Worm (Caenorhabditis elegans) whole organism, late embryonic: ENCODE data around the gene clec-231.
A peak's percentile ranks its signal among the peaks of the same experiment; 100 is the strongest.
"Not testable (repeated sequence)": the region's sequence is repeated elsewhere in the genome, so short reads cannot be mapped to it uniquely, and the experiment has no call there.

Experiments used
- C38D4.7 ChIP-seq: fragments of 200-800 bp; sonication (Bioruptor generic); optimal IDR thresholded peaks from 2 replicates; lab custom pipeline; 2018; ENCODE audit warnings: mild to moderate bottlenecking, missing genetic modification characterization, moderate library complexity, missing compliant biosample characterization
- K02D7.2 ChIP-seq: sonication (generic microtip); optimal IDR thresholded peaks from 2 replicates; lab custom pipeline; 2017; ENCODE audit warnings: mild to moderate bottlenecking, missing genetic modification characterization, missing compliant biosample characterization
- K09A11.1 ChIP-seq: sonication (generic microtip); optimal IDR thresholded peaks from 2 replicates; lab custom pipeline; 2017; ENCODE audit warnings: antibody characterized with exemption, mild to moderate bottlenecking, missing genetic modification characterization, missing compliant biosample characterization; ENCODE audit not compliant: insufficient read depth
- T23F11.4 ChIP-seq: fragments of 200-800 bp; sonication (Bioruptor generic); optimal IDR thresholded peaks from 2 replicates; lab custom pipeline; 2018; ENCODE audit warnings: mild to moderate bottlenecking, missing genetic modification characterization, missing compliant biosample characterization
- Y22D7AL.16 ChIP-seq: sonication (generic microtip); optimal IDR thresholded peaks from 2 replicates; lab custom pipeline; 2016; ENCODE audit warnings: missing genetic modification characterization, missing compliant biosample characterization
- ama-1 ChIP-seq: fragments of 150-350 bp; optimal IDR thresholded peaks from 2 replicates; lab custom pipeline; 2014
- ceh-14 ChIP-seq: sonication (generic microtip); optimal IDR thresholded peaks from 2 replicates; lab custom pipeline; 2016; ENCODE audit warnings: missing genotype, missing genetic modification characterization, missing compliant biosample characterization
- ceh-18 ChIP-seq: sonication (generic microtip); optimal IDR thresholded peaks from 2 replicates; lab custom pipeline; 2016; ENCODE audit warnings: missing genetic modification characterization, missing compliant biosample characterization
- ceh-24 ChIP-seq: sonication (generic microtip); optimal IDR thresholded peaks from 2 replicates; lab custom pipeline; 2016; ENCODE audit warnings: mild to moderate bottlenecking, missing genetic modification characterization, missing compliant biosample characterization
- ceh-30 ChIP-seq: fragments of 150-350 bp; optimal IDR thresholded peaks from 2 replicates; lab custom pipeline; 2014; ENCODE audit warnings: missing biosample characterization, missing genetic modification characterization
- ceh-6 ChIP-seq: fragments of 200-800 bp; sonication (Bioruptor generic); optimal IDR thresholded peaks from 2 replicates; lab custom pipeline; 2018; ENCODE audit warnings: mild to moderate bottlenecking, missing genetic modification characterization, missing compliant biosample characterization
- ceh-9 ChIP-seq: sonication (generic microtip); optimal IDR thresholded peaks from 2 replicates; lab custom pipeline; 2016; ENCODE audit warnings: mild to moderate bottlenecking, missing genetic modification characterization, inconsistent platforms, missing compliant biosample characterization
- dmd-4 ChIP-seq: sonication (generic microtip); optimal IDR thresholded peaks from 2 replicates; lab custom pipeline; 2016; ENCODE audit warnings: borderline replicate concordance, missing genetic modification characterization, missing compliant biosample characterization
- elt-2 ChIP-seq: sonication (generic microtip); optimal IDR thresholded peaks from 2 replicates; lab custom pipeline; 2016; ENCODE audit warnings: missing genetic modification reagents, missing genetic modification characterization, missing compliant biosample characterization
- eyg-1 ChIP-seq: sonication (generic microtip); optimal IDR thresholded peaks from 2 replicates; lab custom pipeline; 2016; ENCODE audit warnings: missing genotype, missing genetic modification characterization, missing compliant biosample characterization
- fax-1 ChIP-seq: sonication (generic microtip); optimal IDR thresholded peaks from 2 replicates; lab custom pipeline; 2016; ENCODE audit warnings: missing genotype, missing genetic modification characterization, missing compliant biosample characterization
- hlh-13 ChIP-seq: fragments of 200-800 bp; sonication (Bioruptor generic); optimal IDR thresholded peaks from 2 replicates; lab custom pipeline; 2018; ENCODE audit warnings: mild to moderate bottlenecking, missing genetic modification characterization, missing compliant biosample characterization
- hlh-30 ChIP-seq: sonication (generic microtip); optimal IDR thresholded peaks from 2 replicates; lab custom pipeline; 2017; ENCODE audit warnings: antibody characterized with exemption, missing genetic modification characterization, missing compliant biosample characterization; ENCODE audit not compliant: insufficient read depth
- hlh-6 ChIP-seq: sonication (generic microtip); optimal IDR thresholded peaks from 2 replicates; lab custom pipeline; 2016; ENCODE audit warnings: missing genotype, missing genetic modification characterization, missing compliant biosample characterization
- lim-6 ChIP-seq: sonication (generic microtip); optimal IDR thresholded peaks from 2 replicates; lab custom pipeline; 2016; ENCODE audit warnings: missing genetic modification characterization, missing compliant biosample characterization
- madf-2 ChIP-seq: sonication (generic microtip); optimal IDR thresholded peaks from 2 replicates; lab custom pipeline; 2017; ENCODE audit warnings: missing genetic modification characterization, missing compliant biosample characterization
- nhr-11 ChIP-seq: fragments of 150-350 bp; optimal IDR thresholded peaks from 2 replicates; lab custom pipeline; 2014; ENCODE audit warnings: missing biosample characterization, missing genetic modification characterization
- pag-3 ChIP-seq: sonication (generic microtip); optimal IDR thresholded peaks from 2 replicates; lab custom pipeline; 2016; ENCODE audit warnings: missing compliant biosample characterization, missing genetic modification characterization, borderline replicate concordance
- pqm-1 ChIP-seq: sonication (generic microtip); optimal IDR thresholded peaks from 2 replicates; lab custom pipeline; 2016; ENCODE audit warnings: missing genetic modification characterization, missing compliant biosample characterization
- rnt-1 ChIP-seq: sonication (generic microtip); optimal IDR thresholded peaks from 2 replicates; lab custom pipeline; 2016; ENCODE audit warnings: missing genetic modification characterization, missing compliant biosample characterization
- sdc-2 ChIP-seq: sonication (generic microtip); optimal IDR thresholded peaks from 2 replicates; lab custom pipeline; 2016; ENCODE audit warnings: missing genotype, missing genetic modification characterization, missing compliant biosample characterization
- sox-4 ChIP-seq: sonication (generic microtip); optimal IDR thresholded peaks from 2 replicates; lab custom pipeline; 2017; ENCODE audit warnings: mild to moderate bottlenecking, missing genetic modification characterization, inconsistent platforms, missing compliant biosample characterization
- ttx-3 ChIP-seq: sonication (generic microtip); optimal IDR thresholded peaks from 2 replicates; lab custom pipeline; 2016; ENCODE audit warnings: missing genetic modification reagents, missing genetic modification characterization, missing compliant biosample characterization
- unc-3 ChIP-seq, 2 experiments: fragments of 200-800 bp in 1 of 2; sonication (Bioruptor generic) in 1 of 2; sonication (generic microtip) in 1 of 2; conservative IDR thresholded peaks in 1 of 2; optimal IDR thresholded peaks in 1 of 2; 2 replicates each; pipeline versions ENCODE4 v1.3.6 to Lab custom; 2016 to 2022; ENCODE audit warnings: missing compliant biosample characterization in 2 of 2, missing genetic modification characterization in 2 of 2, missing genetic modification reagents in 1 of 2
- unc-42 ChIP-seq: sonication (generic microtip); optimal IDR thresholded peaks from 2 replicates; lab custom pipeline; 2016; ENCODE audit warnings: missing genotype, missing genetic modification characterization, missing compliant biosample characterization
- unc-55 ChIP-seq: sonication (generic microtip); optimal IDR thresholded peaks from 2 replicates; lab custom pipeline; 2017; ENCODE audit warnings: missing biosample characterization, missing genetic modification reagents, missing genetic modification characterization
- unc-86 ChIP-seq: sonication (generic microtip); optimal IDR thresholded peaks from 2 replicates; lab custom pipeline; 2016; ENCODE audit warnings: missing genetic modification characterization, missing compliant biosample characterization
- ztf-16 ChIP-seq: sonication (generic microtip); optimal IDR thresholded peaks from 2 replicates; lab custom pipeline; 2017; ENCODE audit warnings: missing genetic modification characterization, missing compliant biosample characterization

Gene clec-231

DNA sequence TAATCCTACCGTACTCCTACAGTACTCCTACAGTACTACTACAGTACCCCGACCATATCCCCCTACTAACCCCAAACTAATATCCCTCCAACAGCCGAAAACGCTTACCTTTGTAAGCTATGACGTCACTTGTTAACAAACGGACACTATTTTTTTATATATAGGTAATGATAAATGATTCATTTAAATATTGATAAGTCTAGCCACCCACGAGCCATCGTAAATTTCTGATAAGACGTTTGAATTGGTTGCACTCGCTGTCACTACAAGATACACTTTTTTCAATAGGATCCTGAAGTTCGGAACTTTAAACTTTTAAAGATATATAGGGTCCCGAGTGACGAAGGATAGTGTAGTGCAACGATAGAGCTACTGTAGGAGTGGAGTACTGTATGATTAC is 27.9 kb downstream of the clec-231 start, which contains the start of gene nhr-247:
Gene nhr-247 (plus strand): TSS at position 330 of the 400 bp plus-strand sequence.
- TF ChIP-seq ceh-18 (tag; lab: Kevin White, UChicago); madf-2 (tag; lab: Kevin White, UChicago); ceh-14: not testable (repeated sequence)

DNA sequence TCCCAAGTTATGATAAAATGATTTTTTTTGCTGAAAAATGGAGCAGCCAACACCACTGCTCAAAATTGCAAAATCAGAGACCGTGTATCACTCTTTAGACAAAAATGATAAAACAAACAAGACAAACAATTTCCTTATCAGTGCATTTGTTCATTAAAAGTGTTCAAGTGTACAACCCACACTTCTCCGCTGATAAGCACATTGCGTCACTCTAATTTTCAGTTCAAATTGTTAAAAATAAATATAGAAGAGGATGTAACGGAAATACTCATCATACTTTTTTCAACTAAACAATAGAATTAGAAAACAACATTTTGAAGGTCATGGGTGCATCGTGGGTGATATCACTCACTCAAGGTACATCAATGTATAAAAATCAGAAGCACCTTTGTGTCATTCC is 31.9 kb downstream of the clec-231 start, which contains the start of gene nhr-291:
Gene nhr-291 (plus strand): TSS at position 324 of the 400 bp plus-strand sequence.
- peak; percentile 40 for TF ChIP-seq pqm-1 (tag; lab: Kevin White, UChicago)
- TF ChIP-seq unc-42 (tag; lab: Kevin White, UChicago) = no peak
- TF ChIP-seq elt-2 (tag; lab: Kevin White, UChicago) = peak; percentile 99

DNA sequence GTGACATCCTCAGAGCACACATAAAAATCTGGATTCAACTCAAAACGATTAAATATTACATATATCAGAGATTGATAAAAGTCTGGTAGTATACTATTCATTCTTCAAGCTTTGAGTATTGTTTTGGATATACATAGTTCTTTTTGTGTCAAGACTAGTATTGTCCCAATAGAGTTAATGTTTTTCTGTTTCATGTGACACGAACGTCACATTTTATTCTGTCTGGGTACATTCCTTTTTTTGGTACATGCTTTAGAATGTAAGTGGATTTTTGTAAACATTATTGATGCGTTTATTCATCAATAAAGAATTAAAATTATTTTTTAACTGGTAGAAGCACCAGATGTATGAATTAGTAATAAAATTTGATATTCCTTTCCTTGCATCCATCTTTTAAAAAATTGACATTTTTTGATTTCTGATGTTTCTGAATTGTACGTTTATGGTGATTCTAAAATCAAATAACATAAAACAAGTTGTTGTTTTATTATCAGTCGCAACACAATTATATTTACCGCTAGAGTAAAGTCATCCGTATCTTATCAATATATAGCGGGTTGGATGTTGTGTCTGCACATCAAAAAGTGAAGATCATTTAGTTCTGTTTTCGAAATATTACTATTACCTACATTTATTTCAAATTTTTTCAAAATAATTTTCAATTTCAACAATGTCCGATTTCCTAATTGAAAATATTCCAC is 34.5 kb downstream of the clec-231 start, which contains the start of the genes srt-22 and nhr-246:
Gene srt-22 (minus strand): TSS at position 101 of the 701 bp plus-strand sequence.
Gene nhr-246 (plus strand): TSS at position 651 of the 701 bp plus-strand sequence.
- TF ChIP-seq C38D4.7 (GFP tag; lab: Kevin White, UChicago) = no peak
- no peak for TF ChIP-seq K02D7.2 (tag; lab: Kevin White, UChicago)
- TF ChIP-seq unc-42 (tag; lab: Kevin White, UChicago) = no peak
- TF ChIP-seq hlh-30 (tag; lab: Kevin White, UChicago) = no peak
- TF ChIP-seq elt-2 (tag; lab: Kevin White, UChicago) = no peak
- no peak for TF ChIP-seq unc-55 (GFP tag; lab: Kevin White, UChicago)
- no peak for TF ChIP-seq rnt-1 (tag; lab: Kevin White, UChicago)
- TF ChIP-seq sdc-2 = no peak
- no peak for TF ChIP-seq dmd-4 (tag; lab: Kevin White, UChicago)
- no peak for TF ChIP-seq ceh-30
- TF ChIP-seq Y22D7AL.16 (tag; lab: Kevin White, UChicago) = no peak
- no peak for TF ChIP-seq hlh-6 (tag; lab: Kevin White, UChicago)
- TF ChIP-seq ceh-24 = no peak
- TF ChIP-seq pag-3 (tag; lab: Kevin White, UChicago) = no peak
- no peak for TF ChIP-seq K09A11.1 (tag; lab: Kevin White, UChicago)
- TF ChIP-seq ama-1 (lab: Kevin White, UChicago) = no peak
- no peak for TF ChIP-seq sox-4 (tag; lab: Kevin White, UChicago)
- no peak for TF ChIP-seq T23F11.4 (GFP tag; lab: Kevin White, UChicago)
- TF ChIP-seq unc-86 (tag; lab: Kevin White, UChicago) = no peak
- TF ChIP-seq, all 69 proteins: peak for 0

DNA sequence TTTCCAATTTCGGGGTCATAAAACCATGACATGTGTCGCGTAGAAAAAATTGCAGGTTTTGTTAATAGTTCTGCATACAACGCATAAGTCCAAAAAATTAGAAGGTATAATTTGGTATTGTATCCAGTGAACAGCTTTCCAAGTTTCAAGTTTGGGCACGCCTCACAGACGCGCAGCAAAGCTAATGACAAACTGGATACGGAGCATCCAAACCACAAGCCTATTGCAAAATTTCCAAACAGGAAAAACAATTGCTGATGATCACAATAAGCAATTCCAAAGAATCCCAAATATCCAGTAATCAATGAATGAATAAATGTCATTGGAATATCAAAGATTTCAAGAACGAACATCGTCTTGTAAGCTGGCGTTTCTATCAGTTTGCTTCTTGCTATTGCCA is 37.0 kb downstream of the clec-231 start:
- TF ChIP-seq unc-3 (GFP tag; conservative IDR thresholded peaks at IDR 0.05; lab: Robert Waterston, UW) = no peak
- TF ChIP-seq unc-3 (tag; optimal IDR thresholded peaks at IDR 0.05; lab: Kevin White, UChicago) = no peak
- no peak for TF ChIP-seq hlh-13 (GFP tag; lab: Kevin White, UChicago)
- no peak for TF ChIP-seq ceh-6
- no peak for TF ChIP-seq eyg-1
- TF ChIP-seq ttx-3 (tag; lab: Kevin White, UChicago) = no peak
- TF ChIP-seq fax-1 (tag; lab: Kevin White, UChicago) = no peak
- TF ChIP-seq ceh-9 = no peak
- TF ChIP-seq lim-6 (tag; lab: Kevin White, UChicago) = no peak
- no peak for TF ChIP-seq T23F11.4 (GFP tag; lab: Kevin White, UChicago)
- no peak for TF ChIP-seq nhr-11 (tag; lab: Kevin White, UChicago)
- TF ChIP-seq ztf-16 (tag; lab: Kevin White, UChicago) = no peak
